Fruit fly (Drosophila melanogaster): ENCODE data around the gene CG2211.

Gene CG2211

DNA sequence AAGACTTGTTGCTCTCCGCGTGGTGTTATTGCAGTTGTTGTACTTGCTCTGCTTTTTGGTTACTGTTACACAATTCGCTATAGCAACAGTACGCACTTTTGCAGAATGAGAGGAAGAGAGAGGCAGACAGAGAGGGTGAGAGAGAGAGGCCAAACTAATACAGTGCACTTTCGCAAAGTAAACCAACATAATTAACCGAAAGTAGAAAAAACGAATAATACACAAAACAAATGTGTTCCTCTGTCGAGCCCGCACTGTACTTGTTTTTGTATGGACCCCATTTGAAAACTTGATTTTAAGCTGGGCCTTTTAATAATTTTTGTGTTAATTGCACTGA lies 237 bp upstream of the CG2211 start (continued):
- TF ChIP-seq CG1621 (tag; optimal IDR thresholded peaks at IDR 0.05) (no peak), CG11902 (GFP tag; optimal IDR thresholded peaks at IDR 0.05) (no peak), Sox102F (GFP tag; optimal IDR thresholded peaks at IDR 0.05) (peak; percentile 51), Hr39 (GFP tag; optimal IDR thresholded peaks at IDR 0.05) (peak; percentile 65), dac (GFP tag; optimal IDR thresholded peaks at IDR 0.05) (peak; percentile 27), vri (GFP tag; optimal IDR thresholded peaks at IDR 0.05) (peak; percentile 90), CG6808 (GFP tag; optimal IDR thresholded peaks at IDR 0.05) (no peak)

DNA sequence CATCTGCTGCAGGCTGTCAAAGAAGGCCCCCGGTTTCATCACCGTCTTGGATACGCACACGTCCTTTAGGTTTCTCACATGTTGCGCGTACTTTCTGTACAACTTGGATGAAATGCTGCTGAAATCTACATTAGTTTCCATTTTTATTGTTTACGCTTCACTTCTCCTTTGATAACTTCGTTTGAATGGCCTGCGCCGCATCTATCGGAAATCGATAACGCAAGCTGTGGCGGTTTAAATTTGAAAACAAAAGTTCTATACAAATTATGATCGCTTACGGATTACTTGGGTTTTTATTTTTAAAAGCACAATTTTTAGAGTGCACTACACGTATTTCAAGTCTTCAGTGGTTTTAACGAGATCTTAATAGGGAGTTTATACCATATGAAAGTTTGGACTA lies 2.2 kb downstream of the CG2211 start, which contains the start of gene msd5:
Gene msd5 (minus strand): TSS at position 174 of the 400 bp plus-strand sequence.
- TF ChIP-seq CG1621 (tag; optimal IDR thresholded peaks at IDR 0.05) (no peak), CG32006 (GFP tag; optimal IDR thresholded peaks at IDR 0.05) (no peak), Blimp-1 (GFP tag; optimal IDR thresholded peaks at IDR 0.05) (no peak), CG10631 (GFP tag; optimal IDR thresholded peaks at IDR 0.05) (no peak)

- TF ChIP-seq Eip75B (GFP tag; optimal IDR thresholded peaks at IDR 0.05) = no peak
- no peak for TF ChIP-seq CG6808 (GFP tag; optimal IDR thresholded peaks at IDR 0.05)
- TF ChIP-seq CG7368 (GFP tag; optimal IDR thresholded peaks at IDR 0.05) = no peak
- TF ChIP-seq CG32006 (GFP tag; optimal IDR thresholded peaks at IDR 0.05) = no peak
- peak; percentile 40 for TF ChIP-seq fkh (GFP tag; optimal IDR thresholded peaks at IDR 0.05)
- no peak for TF ChIP-seq CG10669 (GFP tag; optimal IDR thresholded peaks at IDR 0.05)
- no peak for TF ChIP-seq Sox15 (GFP tag; optimal IDR thresholded peaks at IDR 0.05)
Observed at dm6 chr3L:1331542-1331941, 3.6 kb downstream of the CG2211 start, which contains the start of gene msd1. Gene msd1 (plus strand): TSS chr3L:1331744.

DNA sequence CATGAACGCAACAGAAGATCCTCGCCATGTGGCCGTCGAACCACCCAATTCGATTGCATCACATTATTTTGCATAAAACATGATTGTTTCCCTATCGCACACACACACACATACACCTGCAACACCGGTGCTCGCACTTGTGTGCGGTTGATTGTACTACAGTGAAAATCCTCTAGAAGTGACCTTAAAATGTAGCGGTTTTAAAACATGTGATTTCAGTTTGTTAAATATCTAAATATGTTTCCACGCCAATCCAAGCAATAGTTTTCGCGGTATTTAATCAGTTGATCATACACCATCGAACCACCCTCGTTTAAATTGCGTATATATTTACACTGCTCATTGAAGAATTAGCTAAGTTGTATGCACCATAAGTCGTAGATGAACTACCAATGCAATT lies 4.7 kb downstream of the CG2211 start:
- no peak for TF ChIP-seq CG6163 (GFP tag; IDR thresholded peaks at IDR 0.05)
- peak; percentile 29 for TF ChIP-seq esn (GFP tag; optimal IDR thresholded peaks at IDR 0.05)
- no peak for TF ChIP-seq CG4318 (GFP tag; optimal IDR thresholded peaks at IDR 0.05)
- peak; percentile 10 for TF ChIP-seq achi (GFP tag; optimal IDR thresholded peaks at IDR 0.05)
- TF ChIP-seq CG31627 (GFP tag; optimal IDR thresholded peaks at IDR 0.05) = peak; percentile 21
- peak; percentile 61 for TF ChIP-seq Eip78C (GFP tag)
- no peak for TF ChIP-seq CG1621 (tag; optimal IDR thresholded peaks at IDR 0.05)
- 0 out of 3 replicates have a peak, but pooled peaks have one; percentile 34 for TF ChIP-seq eg (GFP tag; IDR thresholded peaks at IDR 0.05)

DNA sequence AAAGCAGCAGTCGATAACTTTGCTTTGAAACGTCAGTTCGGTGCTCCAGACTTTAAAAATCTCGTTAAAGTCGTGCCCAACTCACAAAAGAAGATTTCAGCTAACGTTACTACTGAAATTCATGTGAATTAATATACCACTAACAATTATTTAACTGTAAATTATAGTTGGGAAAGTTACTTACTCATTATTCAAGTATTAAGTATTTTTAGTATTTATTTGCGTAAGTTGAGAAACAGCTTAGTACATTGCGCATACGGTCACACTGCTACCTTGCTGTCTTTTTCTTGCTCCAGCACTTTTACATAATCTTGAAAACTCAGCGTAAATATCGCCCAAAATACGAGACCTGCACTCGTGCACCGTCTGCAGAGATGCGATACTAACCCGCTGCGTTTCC lies 5.4 kb downstream of the CG2211 start, which contains the start of gene ND-ACP:
Gene ND-ACP (plus strand): TSS at position 226 of the 400 bp plus-strand sequence.
- TF ChIP-seq achi (GFP tag; optimal IDR thresholded peaks at IDR 0.05) (peak; percentile 83), cyc (GFP tag; optimal IDR thresholded peaks at IDR 0.05) (no peak), vri (GFP tag; optimal IDR thresholded peaks at IDR 0.05) (peak; percentile 66)

DNA sequence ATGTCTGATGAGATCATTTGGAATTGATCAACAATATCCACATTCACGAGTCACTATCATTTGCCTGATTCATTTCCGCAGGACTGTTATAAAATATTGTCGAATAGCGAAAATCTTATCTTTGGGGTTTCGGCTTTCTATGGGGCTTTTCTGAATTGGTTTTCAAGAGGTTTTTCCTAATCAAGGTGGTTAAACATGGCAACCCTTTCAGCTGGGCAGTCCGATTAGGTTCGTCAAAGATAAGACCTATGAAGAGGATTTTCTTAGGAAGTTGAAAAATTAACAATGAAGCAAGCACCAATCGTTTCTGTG lies 9.6 kb downstream of the CG2211 start:
- no peak for TF ChIP-seq Ets96B (tag; optimal IDR thresholded peaks at IDR 0.05)
- TF ChIP-seq Sox102F (GFP tag; optimal IDR thresholded peaks at IDR 0.05) = no peak
- no peak for TF ChIP-seq dac (GFP tag; optimal IDR thresholded peaks at IDR 0.05)
- peak; percentile 58 for TF ChIP-seq vri (GFP tag; optimal IDR thresholded peaks at IDR 0.05)
- no peak for TF ChIP-seq Lpt (GFP tag; optimal IDR thresholded peaks at IDR 0.05)
- TF ChIP-seq spab (GFP tag; optimal IDR thresholded peaks at IDR 0.05) = no peak

DNA sequence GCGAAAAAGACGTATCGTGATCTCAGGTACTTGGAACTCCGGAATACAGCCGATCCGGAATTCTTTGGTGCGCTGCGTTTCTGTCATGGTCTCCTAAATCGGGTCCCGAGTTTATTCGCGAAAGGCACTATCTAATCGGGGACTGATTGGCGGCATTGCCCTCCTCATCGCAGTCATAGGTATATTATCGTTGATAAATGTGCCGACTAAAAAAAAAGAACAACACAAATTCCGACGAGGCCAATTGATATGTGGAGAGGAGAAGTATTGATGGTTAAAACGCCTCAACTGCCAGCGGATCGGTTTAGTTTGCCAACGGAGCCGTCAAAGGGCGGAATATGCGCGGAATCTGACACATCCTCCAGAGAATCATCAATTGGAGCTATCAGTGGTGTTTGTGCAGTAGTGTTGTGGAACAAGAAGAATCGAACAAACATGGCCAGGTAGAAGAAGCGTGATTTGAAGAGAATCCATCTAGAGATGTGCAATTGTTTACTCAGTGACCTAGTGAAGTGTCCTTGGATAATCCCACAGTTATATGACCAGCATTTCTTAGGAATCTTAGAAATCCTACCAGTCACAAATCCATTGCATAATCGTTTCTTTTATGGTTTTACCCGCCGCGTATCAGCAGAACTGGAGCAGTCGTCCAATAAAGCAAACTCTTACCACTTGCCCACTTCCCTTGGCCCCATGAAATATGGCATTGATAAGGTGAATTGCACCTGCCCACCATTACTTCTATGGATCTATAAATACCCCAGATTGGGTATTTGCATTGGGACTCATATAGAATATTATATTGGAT lies 10.1 kb downstream of the CG2211 start:
- TF ChIP-seq Lpt (GFP tag; optimal IDR thresholded peaks at IDR 0.05) (no peak), vri (GFP tag; optimal IDR thresholded peaks at IDR 0.05) (peak; percentile 97)

All from whole organism, prepupa.